Worm (Caenorhabditis elegans) whole organism, early embryonic: Measurements from ENCODE around the gene set-13.

Source experiments
- B0310.2 ChIP-seq: sonication (generic microtip); optimal IDR thresholded peaks from 2 replicates; lab custom pipeline; 2016; ENCODE audit warnings: mild to moderate bottlenecking, missing genetic modification characterization, missing compliant biosample characterization
- F13C5.2 ChIP-seq: sonication (generic microtip); optimal IDR thresholded peaks from 2 replicates; lab custom pipeline; 2017; ENCODE audit warnings: mild to moderate bottlenecking, missing genetic modification characterization, inconsistent platforms, missing compliant biosample characterization
- aly-1 ChIP-seq: sonication (generic microtip); optimal IDR thresholded peaks from 2 replicates; lab custom pipeline; 2016; ENCODE audit warnings: missing genetic modification characterization, missing compliant biosample characterization
- ama-1 ChIP-seq: fragments of 150-350 bp; optimal IDR thresholded peaks from 2 replicates; lab custom pipeline; 2014
- ceh-13 ChIP-seq: fragments of 200-800 bp; sonication (Bioruptor generic); optimal IDR thresholded peaks from 2 replicates; lab custom pipeline; 2018; ENCODE audit warnings: mild to moderate bottlenecking, missing genetic modification characterization, missing compliant biosample characterization
- ceh-36 ChIP-seq: sonication (generic microtip); optimal IDR thresholded peaks from 2 replicates; lab custom pipeline; 2016; ENCODE audit warnings: missing genetic modification characterization, inconsistent platforms, missing compliant biosample characterization
- ets-7 ChIP-seq: sonication (generic microtip); optimal IDR thresholded peaks from 2 replicates; lab custom pipeline; 2016; ENCODE audit warnings: missing genotype, missing genetic modification characterization, missing compliant biosample characterization
- flt-1 ChIP-seq: fragments of 200-800 bp; sonication (Bioruptor generic); IDR thresholded peaks from 2 replicates; pipeline ENCODE4 v1.3.6; 2022; ENCODE audit warnings: missing genetic modification characterization, missing compliant biosample characterization
- hmbx-1 ChIP-seq: sonication (generic microtip); optimal IDR thresholded peaks from 2 replicates; lab custom pipeline; 2016; ENCODE audit warnings: mild to moderate bottlenecking, missing genetic modification characterization, missing compliant biosample characterization
- hmg-4 ChIP-seq: fragments of 200-800 bp; sonication (Bioruptor generic); optimal IDR thresholded peaks from 2 replicates; lab custom pipeline; 2018; ENCODE audit warnings: mild to moderate bottlenecking, missing genetic modification characterization, missing compliant biosample characterization
- hnd-1 ChIP-seq: sonication (generic microtip); optimal IDR thresholded peaks from 2 replicates; lab custom pipeline; 2016; ENCODE audit warnings: missing genetic modification characterization, missing compliant biosample characterization
- pes-1 ChIP-seq: fragments of 200-800 bp; sonication (Bioruptor generic); IDR thresholded peaks from 2 replicates; pipeline ENCODE4 v1.3.6; 2022; ENCODE audit warnings: missing genetic modification reagents, missing genetic modification characterization, missing compliant biosample characterization
- scrt-1 ChIP-seq: fragments of 200-800 bp; sonication (Bioruptor generic); IDR thresholded peaks from 2 replicates; pipeline ENCODE4 v1.3.6; 2022; ENCODE audit warnings: missing genetic modification characterization, missing compliant biosample characterization
- sea-1 ChIP-seq: fragments of 200-800 bp; sonication (Bioruptor generic); conservative IDR thresholded peaks from 2 replicates; pipeline ENCODE4 v1.3.6; 2022; ENCODE audit warnings: missing genetic modification characterization, missing compliant biosample characterization
- tbx-11 ChIP-seq: fragments of 200-800 bp; sonication (Bioruptor generic); IDR thresholded peaks from 2 replicates; pipeline ENCODE4 v1.3.6; 2022; ENCODE audit warnings: missing genetic modification characterization, missing compliant biosample characterization
- tbx-37 ChIP-seq: fragments of 200-800 bp; sonication (Bioruptor generic); conservative IDR thresholded peaks from 2 replicates; pipeline ENCODE4 v1.3.6; 2022; ENCODE audit warnings: missing genetic modification reagents, missing genetic modification characterization, missing compliant biosample characterization
- tra-4 ChIP-seq: sonication (generic microtip); optimal IDR thresholded peaks from 2 replicates; lab custom pipeline; 2017; ENCODE audit warnings: missing genetic modification characterization, missing compliant biosample characterization

The set-13 gene

DNA sequence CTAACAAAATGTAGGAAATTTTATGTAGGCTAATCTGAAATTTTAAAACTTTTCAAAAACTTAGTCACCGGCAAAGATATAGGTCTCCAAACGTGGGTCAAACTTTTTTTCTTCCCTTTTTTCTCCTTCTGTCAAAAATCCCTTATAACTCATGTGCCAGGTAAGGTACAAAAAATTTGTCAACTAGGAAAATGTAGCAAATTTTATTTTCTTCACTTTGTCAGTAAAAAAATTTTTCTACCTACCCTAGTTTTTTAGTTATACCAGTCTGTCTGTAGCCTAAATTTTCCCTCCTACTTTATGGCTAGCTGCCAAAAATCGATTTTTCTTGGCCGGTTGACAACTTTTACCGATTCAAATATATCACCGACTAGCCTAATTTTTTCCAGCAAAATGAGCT is at the start of gene set-13:
set-13 (plus strand) TSS at position 301 of the 400 bp plus-strand sequence.
- TF ChIP-seq ceh-36 (tag; lab: Kevin White, UChicago) (no peak), sea-1 (GFP tag; lab: Robert Waterston, UW) (no peak), tbx-37 (GFP tag; lab: Robert Waterston, UW) (no peak), ceh-13 (no peak), tra-4 (tag; lab: Kevin White, UChicago) (no peak), hnd-1 (tag; lab: Kevin White, UChicago) (no peak), pes-1 (no peak), ama-1 (lab: Kevin White, UChicago) (no peak), aly-1 (tag; lab: Kevin White, UChicago) (no peak), hmg-4 (no peak), ets-7 (no peak), hmbx-1 (no peak)

DNA sequence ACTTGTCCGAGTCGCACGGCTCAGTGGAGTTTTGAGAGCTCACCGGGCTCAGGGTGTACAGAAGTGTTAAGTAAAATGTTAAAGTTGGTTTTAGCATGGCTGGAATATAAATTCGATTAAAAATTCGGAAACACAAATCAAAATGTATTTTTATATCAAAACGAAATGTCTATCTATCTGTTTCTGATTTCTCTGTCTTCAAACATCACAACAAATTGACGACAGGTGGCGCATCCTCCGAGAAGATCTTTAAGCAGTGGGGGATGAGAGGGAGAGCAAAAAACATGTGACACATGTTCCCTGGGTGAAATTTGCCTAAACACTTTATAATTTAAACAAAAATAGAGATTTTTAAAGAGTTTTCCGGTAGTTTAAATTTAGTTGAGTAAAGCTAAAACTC is 47.8 kb upstream of the set-13 start, which contains the start of gene F08D12.7:
F08D12.7 (minus strand) TSS at position 101 of the 400 bp plus-strand sequence.
- TF ChIP-seq scrt-1 (GFP tag; lab: Robert Waterston, UW) (no peak), flt-1 (GFP tag; lab: Robert Waterston, UW) (no peak), tbx-37 (GFP tag; lab: Robert Waterston, UW) (no peak), F13C5.2 (no peak), hmbx-1 (no peak), tbx-11 (GFP tag; lab: Robert Waterston, UW) (no peak), tra-4 (tag; lab: Kevin White, UChicago) (no peak), ets-7 (no peak), ama-1 (lab: Kevin White, UChicago) (no peak)

DNA sequence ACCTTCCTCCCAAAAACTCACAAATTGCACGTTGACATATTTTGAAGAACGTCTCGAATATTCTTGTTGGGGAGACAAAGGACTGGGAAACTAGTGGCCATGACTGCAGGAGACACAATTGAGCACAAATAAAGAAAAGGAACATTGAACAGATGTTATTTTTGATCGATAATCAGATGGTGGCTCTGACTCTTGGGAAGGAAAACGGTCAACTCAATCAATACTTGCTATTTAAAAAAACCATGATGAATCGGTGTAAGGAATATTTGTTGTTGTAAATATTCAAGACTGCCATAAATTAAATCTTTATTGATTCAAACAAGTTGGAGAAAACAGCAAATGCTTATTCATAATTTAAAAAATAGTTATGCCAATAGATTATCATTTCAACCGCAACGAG is 46.0 kb upstream of the set-13 start, which contains the start of gene fbxb-105:
fbxb-105 (minus strand) TSS at position 101 of the 400 bp plus-strand sequence.
- TF ChIP-seq hnd-1 (tag; lab: Kevin White, UChicago) (no peak), F13C5.2 (no peak), sea-1 (GFP tag; lab: Robert Waterston, UW) (no peak), hmg-4 (no peak), ets-7 (no peak), aly-1 (tag; lab: Kevin White, UChicago) (no peak), tbx-37 (GFP tag; lab: Robert Waterston, UW) (no peak), ama-1 (lab: Kevin White, UChicago) (no peak), B0310.2 (tag; lab: Kevin White, UChicago) (no peak), tbx-11 (GFP tag; lab: Robert Waterston, UW) (no peak), ceh-36 (tag; lab: Kevin White, UChicago) (no peak), hmbx-1 (no peak), ceh-13 (no peak), tra-4 (tag; lab: Kevin White, UChicago) (no peak)

DNA sequence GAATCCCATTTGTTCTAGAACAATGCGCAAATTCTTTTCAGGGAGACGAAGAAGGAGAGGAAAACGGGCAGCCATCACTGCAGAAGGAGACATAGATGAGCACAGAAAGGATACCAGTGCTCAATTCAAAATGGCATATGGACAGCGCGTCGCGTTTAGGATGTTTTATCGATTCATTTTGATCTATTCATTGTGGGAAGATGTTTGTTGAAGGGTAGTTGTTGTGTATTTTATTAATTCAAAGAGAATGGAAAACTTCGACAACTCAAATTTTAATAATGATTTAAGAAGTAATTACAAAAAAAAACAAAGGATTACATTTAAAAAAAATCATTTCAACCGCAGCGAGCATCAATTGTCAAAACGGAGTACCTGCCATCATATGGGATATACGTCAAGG is 44.6 kb upstream of the set-13 start, which contains the start of gene sdz-10:
sdz-10 (minus strand) TSS at position 101 of the 400 bp plus-strand sequence.
- no peak for TF ChIP-seq hmbx-1
- TF ChIP-seq B0310.2 (tag; lab: Kevin White, UChicago) = no peak
- no peak for TF ChIP-seq tbx-37 (GFP tag; lab: Robert Waterston, UW)
- TF ChIP-seq ceh-13 = no peak
- TF ChIP-seq pes-1 = no peak
- no peak for TF ChIP-seq ets-7
- TF ChIP-seq flt-1 (GFP tag; lab: Robert Waterston, UW) = no peak
- TF ChIP-seq scrt-1 (GFP tag; lab: Robert Waterston, UW) = no peak
- no peak for TF ChIP-seq ceh-36 (tag; lab: Kevin White, UChicago)
- TF ChIP-seq tbx-11 (GFP tag; lab: Robert Waterston, UW) = no peak
- TF ChIP-seq F13C5.2 = no peak
- TF ChIP-seq aly-1 (tag; lab: Kevin White, UChicago) = no peak

DNA sequence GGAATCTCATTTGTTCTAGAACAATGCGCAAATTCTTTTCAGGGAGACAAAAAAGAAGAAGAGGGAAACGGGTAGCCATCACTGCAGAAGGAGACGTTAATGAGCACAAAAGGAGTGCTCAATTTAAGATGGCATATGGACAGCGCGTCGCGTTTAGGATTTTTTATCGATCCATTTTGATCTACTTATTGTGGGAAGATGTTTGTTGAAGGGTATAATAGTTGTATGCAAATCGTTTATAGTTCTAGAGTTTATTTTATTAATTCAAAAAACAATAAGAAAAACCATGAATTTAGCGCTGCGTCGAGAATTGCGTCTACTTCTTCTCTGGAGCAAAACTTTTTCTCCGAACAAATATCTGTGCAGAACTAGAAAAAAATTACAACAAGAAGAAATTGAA is 43.2 kb upstream of the set-13 start, which contains the start of gene sdz-9:
sdz-9 (minus strand) TSS at position 101 of the 400 bp plus-strand sequence.
- no peak for TF ChIP-seq B0310.2 (tag; lab: Kevin White, UChicago)
- no peak for TF ChIP-seq tbx-37 (GFP tag; lab: Robert Waterston, UW)
- TF ChIP-seq ceh-36 (tag; lab: Kevin White, UChicago) = no peak
- TF ChIP-seq sea-1 (GFP tag; lab: Robert Waterston, UW) = no peak
- TF ChIP-seq aly-1 (tag; lab: Kevin White, UChicago) = no peak
- TF ChIP-seq ets-7 = no peak
- TF ChIP-seq ceh-13 = no peak
- no peak for TF ChIP-seq pes-1
- no peak for TF ChIP-seq scrt-1 (GFP tag; lab: Robert Waterston, UW)
- no peak for TF ChIP-seq ama-1 (lab: Kevin White, UChicago)
- no peak for TF ChIP-seq tra-4 (tag; lab: Kevin White, UChicago)
- TF ChIP-seq tbx-11 (GFP tag; lab: Robert Waterston, UW) = no peak
- TF ChIP-seq hnd-1 (tag; lab: Kevin White, UChicago) = no peak
- TF ChIP-seq F13C5.2 = no peak

DNA sequence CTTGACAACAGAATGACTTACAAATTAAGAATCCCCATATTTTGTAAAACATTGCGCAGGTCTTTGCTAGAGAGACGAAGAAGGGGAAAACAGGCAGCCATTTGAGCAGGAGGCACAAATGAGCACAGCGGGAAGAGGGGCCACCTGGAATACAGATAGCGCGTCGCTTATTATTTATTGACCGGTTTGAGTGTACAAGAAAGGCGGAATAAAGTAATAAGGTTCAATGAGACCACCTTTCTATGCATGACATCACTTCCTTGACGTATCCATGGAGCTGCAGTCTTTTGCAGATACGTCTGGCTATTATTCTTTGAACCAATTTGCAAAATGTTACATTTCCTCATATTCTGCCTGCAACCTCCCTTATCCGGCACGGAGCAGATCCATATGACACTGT is 41.9 kb upstream of the set-13 start, which contains the start of gene fbxb-111:
fbxb-111 (minus strand) TSS at position 101 of the 400 bp plus-strand sequence.
- TF ChIP-seq B0310.2 (tag; lab: Kevin White, UChicago) (no peak), ceh-36 (tag; lab: Kevin White, UChicago) (no peak), ama-1 (lab: Kevin White, UChicago) (no peak), ceh-13 (no peak), aly-1 (tag; lab: Kevin White, UChicago) (no peak), tbx-37 (GFP tag; lab: Robert Waterston, UW) (no peak), hmbx-1 (no peak), scrt-1 (GFP tag; lab: Robert Waterston, UW) (no peak), F13C5.2 (no peak), flt-1 (GFP tag; lab: Robert Waterston, UW) (no peak)

DNA sequence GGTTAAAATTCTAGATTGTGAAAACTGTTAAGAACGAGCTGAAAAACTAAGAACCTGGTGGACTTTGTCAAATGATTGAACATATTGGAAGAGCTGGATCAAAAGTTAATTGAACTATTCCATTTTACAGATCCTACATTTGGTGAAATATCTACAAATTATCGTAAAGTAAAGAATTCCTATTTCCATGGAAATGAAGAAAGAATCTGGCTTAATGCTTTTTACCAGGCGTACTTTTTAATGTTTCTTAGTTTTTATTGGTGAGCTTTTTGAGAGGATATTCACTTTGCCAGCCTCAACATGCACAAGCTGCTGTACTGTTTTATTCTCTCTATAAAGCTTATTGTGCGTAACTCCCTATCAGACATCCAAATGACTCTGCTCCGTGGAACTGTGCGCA is 38.9 kb upstream of the set-13 start, which contains the start of gene F08D12.4:
F08D12.4 (plus strand) TSS at position 301 of the 400 bp plus-strand sequence.
- TF ChIP-seq hmg-4 (no peak), tbx-37 (GFP tag; lab: Robert Waterston, UW) (no peak), B0310.2 (tag; lab: Kevin White, UChicago) (no peak), tra-4 (tag; lab: Kevin White, UChicago) (no peak), flt-1 (GFP tag; lab: Robert Waterston, UW) (no peak), hmbx-1 (no peak), F13C5.2 (no peak), ceh-36 (tag; lab: Kevin White, UChicago) (no peak), ama-1 (lab: Kevin White, UChicago) (no peak), tbx-11 (GFP tag; lab: Robert Waterston, UW) (no peak)
